Worm (Caenorhabditis elegans) whole organism, young adult: ENCODE results near the gene ZC262.4.

Experiments used
- F57C9.4 ChIP-seq: sonication (generic microtip); optimal IDR thresholded peaks from 2 replicates; lab custom pipeline; 2017; ENCODE audit warnings: mild to moderate bottlenecking, missing genetic modification characterization, missing compliant biosample characterization
- T07F8.4 ChIP-seq: sonication (generic microtip); optimal IDR thresholded peaks from 2 replicates; lab custom pipeline; 2016; ENCODE audit warnings: mild to moderate bottlenecking, missing genetic modification characterization, moderate library complexity, missing compliant biosample characterization

DNA sequence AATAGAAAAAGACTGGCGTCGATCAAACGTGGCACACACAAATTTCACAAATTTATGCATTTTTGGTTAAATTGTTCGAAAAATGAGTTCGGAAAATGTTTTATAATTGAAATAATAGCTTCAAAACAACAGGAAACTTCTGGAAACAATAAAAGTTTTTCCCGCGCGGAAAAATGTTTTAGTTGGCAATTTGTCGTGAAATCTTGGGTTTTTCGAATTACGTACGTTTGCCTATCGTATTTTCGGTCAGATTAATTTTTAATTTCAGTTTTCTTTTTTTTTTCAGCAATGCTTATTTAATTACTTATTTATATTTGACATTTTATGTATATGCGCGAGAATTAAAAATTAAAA, 21.1 kb upstream of the ZC262.4 start:
- TF ChIP-seq T07F8.4 (tag; lab: Kevin White, UChicago): no peak
- TF ChIP-seq F57C9.4: no peak
